Fruit fly (Drosophila melanogaster): ENCODE measurements around the gene Slob.

DNA sequence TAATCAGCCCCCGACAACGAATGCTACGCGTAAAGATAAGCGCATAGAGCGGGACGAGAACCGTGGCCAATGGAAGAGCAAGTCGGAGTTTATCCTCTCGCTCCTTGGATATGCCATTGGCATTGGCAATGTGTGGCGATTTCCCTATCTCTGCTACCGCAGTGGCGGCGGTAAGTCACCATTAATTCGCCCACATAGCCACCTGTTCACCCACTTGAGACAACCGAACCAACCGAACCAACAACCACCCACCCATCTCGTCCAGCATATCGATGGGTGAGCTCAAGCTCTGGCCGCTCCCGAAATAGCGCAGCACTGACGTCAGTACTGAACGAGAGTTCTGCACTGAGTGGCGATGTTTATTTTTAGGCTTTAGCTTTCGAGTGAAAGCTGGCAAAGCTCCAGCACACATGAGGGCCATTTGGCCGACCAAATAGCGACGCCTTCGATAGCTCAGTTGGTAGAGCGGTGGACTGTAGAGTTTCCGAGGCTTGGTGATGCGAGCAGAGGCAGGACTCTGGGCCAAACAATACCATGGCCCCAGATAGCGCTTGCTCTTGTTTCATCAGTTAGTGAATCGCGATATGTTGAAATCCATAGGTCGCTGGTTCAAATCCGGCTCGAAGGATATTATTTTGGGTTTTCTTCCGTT is 36.3 kb upstream of the Slob start:
- TF ChIP-seq CG8478 (optimal IDR thresholded peaks at IDR 0.05) = no peak
- TF ChIP-seq psq (optimal IDR thresholded peaks at IDR 0.05) = no peak
- TF ChIP-seq Dll (optimal IDR thresholded peaks at IDR 0.05) = no peak
- TF ChIP-seq EcR (GFP tag; optimal IDR thresholded peaks at IDR 0.05) = no peak
- TF ChIP-seq usp (GFP tag; optimal IDR thresholded peaks at IDR 0.05) = no peak

All from whole organism.